Fruit fly (Drosophila melanogaster): Measurements from ENCODE around the gene CG16734.

- TF ChIP-seq OdsH (GFP tag; optimal IDR thresholded peaks at IDR 0.05) (peak; percentile 72), brk (GFP tag; optimal IDR thresholded peaks at IDR 0.05) (peak; percentile 23), Dif (GFP tag; optimal IDR thresholded peaks at IDR 0.05; ENCODE audit: partially characterized antibody) (no peak), Hr78 (GFP tag; optimal IDR thresholded peaks at IDR 0.05) (no peak), psq (GFP tag; optimal IDR thresholded peaks at IDR 0.05) (no peak), foxo (GFP tag; optimal IDR thresholded peaks at IDR 0.05) (peak in 1 of 2 experiments; percentile 83), Jra (GFP tag; optimal IDR thresholded peaks at IDR 0.05) (no peak)
Observed at dm6 chr3R:9227330-9227729, 27.5 kb upstream of the CG16734 start.
